Worm (Caenorhabditis elegans) whole organism, L3 larva: ENCODE measurements around the gene pfk-1.1.

ENCODE experiments used
- ZK546.5 ChIP-seq: sonication (generic microtip); optimal IDR thresholded peaks from 2 replicates; lab custom pipeline; 2017; ENCODE audit warnings: missing biosample characterization, missing genetic modification characterization
- aly-2 ChIP-seq: fragments of 150-350 bp; optimal IDR thresholded peaks from 2 replicates; lab custom pipeline; 2014; ENCODE audit warnings: missing biosample characterization, missing genetic modification characterization
- ama-1 ChIP-seq: fragments of 150-350 bp; optimal IDR thresholded peaks from 2 replicates; lab custom pipeline; 2018
- ceh-28 ChIP-seq: fragments of 150-350 bp; optimal IDR thresholded peaks from 2 replicates; lab custom pipeline; 2014; ENCODE audit warnings: missing biosample characterization, missing genetic modification reagents, missing genetic modification characterization
- ceh-82 ChIP-seq: fragments of 150-350 bp; optimal IDR thresholded peaks from 2 replicates; lab custom pipeline; 2014; ENCODE audit warnings: missing biosample characterization, missing genetic modification characterization
- ceh-9 ChIP-seq: sonication (generic microtip); optimal IDR thresholded peaks from 2 replicates; lab custom pipeline; 2018; ENCODE audit warnings: missing biosample characterization, missing genetic modification characterization
- daf-12 ChIP-seq: fragments of 150-350 bp; optimal IDR thresholded peaks from 2 replicates; lab custom pipeline; 2014; ENCODE audit warnings: missing biosample characterization, missing genetic modification reagents, missing genetic modification characterization
- egl-27 ChIP-seq: sonication (generic microtip); optimal IDR thresholded peaks from 4 replicates; lab custom pipeline; 2017; ENCODE audit warnings: missing biosample characterization, missing genetic modification reagents, missing genetic modification characterization
- egl-5 ChIP-seq: fragments of 150-350 bp; optimal IDR thresholded peaks from 2 replicates; lab custom pipeline; 2017; ENCODE audit warnings: missing biosample characterization, missing genetic modification reagents, missing genetic modification characterization, inconsistent platforms
- elt-1 ChIP-seq: fragments of 150-350 bp; optimal IDR thresholded peaks from 2 replicates; lab custom pipeline; 2014; ENCODE audit warnings: missing biosample characterization, missing genetic modification characterization
- elt-2 ChIP-seq: sonication (generic microtip); optimal IDR thresholded peaks from 2 replicates; lab custom pipeline; 2016; ENCODE audit warnings: missing genetic modification reagents, mild to moderate bottlenecking, missing genetic modification characterization, missing compliant biosample characterization
- eor-1 ChIP-seq, 2 experiments: fragments of 150-350 bp; optimal IDR thresholded peaks; 2 replicates each; lab custom pipeline; 2014 to 2018; ENCODE audit warnings: missing biosample characterization in 2 of 2, missing genetic modification characterization in 2 of 2
- fkh-10 ChIP-seq: sonication (generic microtip); optimal IDR thresholded peaks from 2 replicates; lab custom pipeline; 2017; ENCODE audit warnings: missing biosample characterization, missing genetic modification reagents, missing genetic modification characterization
- fkh-2 ChIP-seq: fragments of 150-350 bp; optimal IDR thresholded peaks from 2 replicates; lab custom pipeline; 2014; ENCODE audit warnings: missing biosample characterization, missing genetic modification reagents, missing genetic modification characterization
- fos-1 ChIP-seq: fragments of 150-350 bp; optimal IDR thresholded peaks from 2 replicates; lab custom pipeline; 2014; ENCODE audit warnings: missing biosample characterization, missing genetic modification characterization
- hmg-11 ChIP-seq: sonication (generic microtip); optimal IDR thresholded peaks from 2 replicates; lab custom pipeline; 2016; ENCODE audit warnings: missing genetic modification characterization, missing compliant biosample characterization
- jun-1 ChIP-seq: fragments of 150-350 bp; optimal IDR thresholded peaks from 2 replicates; lab custom pipeline; 2014; ENCODE audit warnings: missing biosample characterization, missing genetic modification reagents, missing genetic modification characterization
- lin-15B ChIP-seq: fragments of 150-350 bp; optimal IDR thresholded peaks from 2 replicates; lab custom pipeline; 2014; ENCODE audit warnings: missing biosample characterization, missing genetic modification characterization
- lin-39 ChIP-seq: fragments of 150-350 bp; optimal IDR thresholded peaks from 2 replicates; lab custom pipeline; 2018; ENCODE audit warnings: missing biosample characterization, missing genetic modification reagents, missing genetic modification characterization
- lsy-12 ChIP-seq: sonication (generic microtip); optimal IDR thresholded peaks from 2 replicates; lab custom pipeline; 2016; ENCODE audit warnings: mild to moderate bottlenecking, missing genetic modification characterization, missing compliant biosample characterization
- mdl-1 ChIP-seq: fragments of 150-350 bp; optimal IDR thresholded peaks from 2 replicates; lab custom pipeline; 2014; ENCODE audit warnings: missing biosample characterization, missing genetic modification characterization
- mml-1 ChIP-seq: fragments of 150-350 bp; sonication (generic microtip); optimal IDR thresholded peaks from 3 replicates; lab custom pipeline; 2014; ENCODE audit warnings: missing biosample characterization, missing genetic modification characterization
- nfya-1 ChIP-seq: sonication (generic microtip); optimal IDR thresholded peaks from 2 replicates; lab custom pipeline; 2017; ENCODE audit warnings: missing genetic modification characterization, mild to moderate bottlenecking, missing compliant biosample characterization, antibody characterized with exemption, moderate library complexity; ENCODE audit not compliant: insufficient read depth
- nhr-11 ChIP-seq: fragments of 150-350 bp; optimal IDR thresholded peaks from 2 replicates; lab custom pipeline; 2014; ENCODE audit warnings: missing biosample characterization, missing genetic modification characterization
- nhr-25 ChIP-seq: sonication (generic microtip); optimal IDR thresholded peaks from 2 replicates; lab custom pipeline; 2017; ENCODE audit warnings: missing biosample characterization, missing genetic modification characterization
- nhr-43 ChIP-seq: sonication (generic microtip); optimal IDR thresholded peaks from 2 replicates; lab custom pipeline; 2016; ENCODE audit warnings: mild to moderate bottlenecking, missing genetic modification characterization, missing compliant biosample characterization; ENCODE audit not compliant: poor library complexity, severe bottlenecking
- nhr-67 ChIP-seq: fragments of 150-350 bp; optimal IDR thresholded peaks from 2 replicates; lab custom pipeline; 2014; ENCODE audit warnings: missing biosample characterization, missing genetic modification characterization
- nhr-76 ChIP-seq: fragments of 150-350 bp; sonication (generic microtip); optimal IDR thresholded peaks from 5 replicates; lab custom pipeline; 2014; ENCODE audit warnings: missing biosample characterization, missing genetic modification characterization
- nhr-77 ChIP-seq: fragments of 150-350 bp; optimal IDR thresholded peaks from 2 replicates; lab custom pipeline; 2014; ENCODE audit warnings: missing biosample characterization, missing genetic modification characterization
- pha-4 ChIP-seq: fragments of 150-350 bp; optimal IDR thresholded peaks from 2 replicates; lab custom pipeline; 2014; ENCODE audit warnings: missing biosample characterization, missing genetic modification reagents, missing genetic modification characterization
- pqm-1 ChIP-seq: fragments of 150-350 bp; optimal IDR thresholded peaks from 2 replicates; lab custom pipeline; 2017; ENCODE audit warnings: missing biosample characterization, missing genetic modification characterization, inconsistent platforms
- sea-2 ChIP-seq: fragments of 150-350 bp; sonication (generic microtip); optimal IDR thresholded peaks from 4 replicates; lab custom pipeline; 2014; ENCODE audit warnings: missing biosample characterization, missing genetic modification reagents, missing genetic modification characterization
- skn-1 ChIP-seq: fragments of 150-350 bp; optimal IDR thresholded peaks from 2 replicates; lab custom pipeline; 2014; ENCODE audit warnings: missing biosample characterization, missing genetic modification characterization
- snpc-4 ChIP-seq: fragments of 150-350 bp; optimal IDR thresholded peaks from 2 replicates; lab custom pipeline; 2014; ENCODE audit warnings: missing biosample characterization, missing genetic modification characterization
- unc-62 ChIP-seq: fragments of 150-350 bp; sonication (generic microtip); optimal IDR thresholded peaks from 4 replicates; lab custom pipeline; 2014; ENCODE audit warnings: missing biosample characterization, missing genetic modification reagents, missing genetic modification characterization
- ztf-11 ChIP-seq: fragments of 150-350 bp; optimal IDR thresholded peaks from 2 replicates; lab custom pipeline; 2014; ENCODE audit warnings: missing biosample characterization, missing genetic modification characterization
- ztf-4 ChIP-seq: fragments of 150-350 bp; optimal IDR thresholded peaks from 2 replicates; lab custom pipeline; 2014; ENCODE audit warnings: missing biosample characterization, missing genetic modification characterization

pfk-1.1 gene

DNA sequence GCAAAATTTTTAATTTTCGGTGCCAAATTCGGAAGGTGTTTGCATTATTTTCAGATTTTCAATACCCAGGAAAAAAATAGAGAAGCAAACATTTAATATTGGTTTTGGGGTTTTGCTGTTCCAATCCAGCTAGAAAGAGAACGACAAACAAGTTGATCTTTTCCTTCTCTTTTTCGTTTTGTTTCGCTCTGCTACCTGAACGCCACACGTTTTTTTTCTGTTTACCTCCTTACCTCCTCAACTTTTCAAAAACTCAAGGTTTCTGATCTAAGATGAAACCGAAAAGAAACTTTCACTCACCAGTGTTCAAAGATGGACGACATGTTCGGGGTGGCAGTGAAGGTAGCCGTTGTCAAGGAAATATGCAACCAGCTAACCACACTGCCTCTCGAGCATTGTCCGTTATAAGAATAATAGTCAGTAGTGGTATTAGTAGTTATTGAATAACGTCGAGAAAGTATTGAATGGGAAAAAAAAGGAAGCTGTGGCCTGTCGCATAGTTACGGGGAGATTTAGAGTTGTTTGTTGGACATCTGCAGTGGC is 28.8 kb downstream of the pfk-1.1 start:
- TF ChIP-seq egl-5 (peak; percentile 12), nhr-25 (peak; percentile 34), ama-1 (lab: Kevin White, UChicago) (peak; percentile 24), pha-4 (tag; lab: Kevin White, UChicago) (peak; percentile 59), snpc-4 (tag; lab: Kevin White, UChicago) (no peak), nhr-76 (tag; lab: Kevin White, UChicago) (no peak), eor-1 (tag; optimal IDR thresholded peaks at IDR 0.05; lab: Kevin White, UChicago) (no peak)
- TF ChIP-seq, all 47 proteins: peak for 4

DNA sequence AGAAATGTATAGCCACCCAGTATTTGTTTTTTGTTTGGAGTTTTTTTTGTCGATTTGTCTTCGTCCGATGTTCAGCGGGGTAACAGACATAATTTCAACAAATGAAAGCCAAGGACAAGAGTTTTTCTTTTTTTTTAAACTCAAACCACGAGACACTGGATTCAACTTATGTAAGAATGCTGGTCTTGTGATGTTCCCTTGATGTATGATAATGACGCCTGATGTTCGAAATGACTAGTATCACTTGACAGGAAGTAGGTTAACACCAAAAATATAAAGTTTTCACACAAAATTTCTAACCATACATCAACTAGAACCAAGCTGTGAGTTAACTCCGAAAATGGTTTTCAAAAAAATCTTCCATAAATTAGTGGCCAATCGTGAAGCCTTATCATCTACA is 29.5 kb downstream of the pfk-1.1 start:
- no peak for TF ChIP-seq elt-1 (tag; lab: Kevin White, UChicago)
- no peak for TF ChIP-seq fos-1 (tag; lab: Kevin White, UChicago)
- no peak for TF ChIP-seq nfya-1 (tag; lab: Kevin White, UChicago)
- no peak for TF ChIP-seq lin-39 (tag; lab: Kevin White, UChicago)
- TF ChIP-seq lin-15B (tag; lab: Kevin White, UChicago), result no peak
- TF ChIP-seq daf-12, result no peak
- TF ChIP-seq aly-2, result no peak
- TF ChIP-seq ztf-4 (tag; lab: Kevin White, UChicago), result no peak
- TF ChIP-seq lsy-12 (tag; lab: Kevin White, UChicago), result peak; percentile 32

DNA sequence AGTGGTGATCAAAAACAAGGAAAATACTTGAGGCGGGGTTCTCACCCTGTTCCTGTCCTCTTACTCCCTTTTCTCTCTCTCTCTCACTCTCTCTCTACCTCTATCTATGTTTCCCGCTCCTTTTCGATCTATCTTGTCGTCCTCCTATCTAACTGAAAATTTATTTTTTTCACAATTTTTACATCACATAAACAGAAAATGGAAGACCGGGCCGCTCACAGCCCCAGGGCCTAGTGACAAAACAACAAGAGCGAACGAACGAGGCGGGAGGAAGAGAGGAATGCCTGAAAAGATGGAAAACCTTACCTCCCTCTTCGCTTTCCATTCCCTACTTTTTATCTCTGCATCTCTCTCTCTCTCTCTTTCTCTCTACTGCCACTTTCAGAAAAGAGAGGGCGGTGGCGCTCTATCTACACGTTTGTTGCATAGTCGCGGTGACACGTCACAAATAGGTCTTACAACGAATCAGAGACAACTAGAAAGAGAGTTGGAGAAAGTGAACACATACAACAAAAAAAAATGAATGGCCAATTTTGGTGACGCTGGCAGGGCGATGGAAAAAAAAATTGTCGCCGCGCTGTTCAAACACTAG is 30.2 kb downstream of the pfk-1.1 start:
- TF ChIP-seq fkh-2 (tag; lab: Kevin White, UChicago) (no peak), snpc-4 (tag; lab: Kevin White, UChicago) (peak; percentile 56), pqm-1 (tag; lab: Kevin White, UChicago) (peak; percentile 33), ceh-82 (no peak), elt-2 (tag; lab: Kevin White, UChicago) (peak; percentile 33), elt-1 (tag; lab: Kevin White, UChicago) (peak; percentile 28), pha-4 (tag; lab: Kevin White, UChicago) (peak; percentile 31), nhr-25 (peak; percentile 9)
- TF ChIP-seq, all 47 proteins: peak for 6

DNA sequence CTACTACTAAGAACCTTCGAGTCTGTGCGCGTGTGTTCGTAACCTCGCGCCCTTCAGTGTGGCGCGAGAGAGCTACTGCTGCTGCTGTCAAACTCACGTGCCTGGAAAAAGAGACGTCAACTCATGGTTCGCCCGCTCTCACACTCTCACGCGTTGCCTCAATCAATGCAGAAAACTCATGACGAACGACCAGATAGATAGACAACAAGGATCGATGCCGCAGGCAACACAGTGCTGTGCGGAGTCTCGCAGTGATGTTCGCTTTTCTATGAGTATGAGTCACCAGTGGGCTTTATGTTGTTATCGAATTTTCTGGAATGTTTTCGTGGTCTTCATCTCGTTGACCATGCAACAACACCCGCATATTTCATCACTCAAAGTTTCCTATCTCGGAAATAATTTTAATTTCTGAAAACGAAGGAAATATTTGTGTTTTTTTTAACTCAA is 30.9 kb downstream of the pfk-1.1 start:
- TF ChIP-seq ZK546.5 (tag; lab: Kevin White, UChicago) (no peak), hmg-11 (peak; percentile 62), egl-27 (tag; lab: Kevin White, UChicago) (no peak), ztf-11 (tag; lab: Kevin White, UChicago) (no peak), elt-2 (tag; lab: Kevin White, UChicago) (peak; percentile 81), nhr-25 (no peak), lin-39 (tag; lab: Kevin White, UChicago) (peak; percentile 85), fkh-10 (peak; percentile 71), ceh-28 (tag; lab: Kevin White, UChicago) (peak; percentile 88), fos-1 (tag; lab: Kevin White, UChicago) (peak; percentile 58), pha-4 (tag; lab: Kevin White, UChicago) (peak; percentile 53), nhr-77 (tag; lab: Kevin White, UChicago) (no peak), elt-1 (tag; lab: Kevin White, UChicago) (peak; percentile 30), jun-1 (tag; lab: Kevin White, UChicago) (peak; percentile 81), nhr-67 (tag; lab: Kevin White, UChicago) (no peak), ceh-9 (tag; lab: Kevin White, UChicago) (no peak), pqm-1 (tag; lab: Kevin White, UChicago) (peak; percentile 75), nhr-76 (tag; lab: Kevin White, UChicago) (no peak), sea-2 (GFP tag; lab: Kevin White, UChicago) (no peak), unc-62 (peak; percentile 80), skn-1 (tag; lab: Kevin White, UChicago) (peak; percentile 45), lsy-12 (tag; lab: Kevin White, UChicago) (peak; percentile 70), eor-1 (tag; optimal IDR thresholded peaks at IDR 0.05; lab: Kevin White, UChicago) (no peak), nhr-11 (no peak), snpc-4 (tag; lab: Kevin White, UChicago) (peak; percentile 55), mdl-1 (tag; lab: Kevin White, UChicago) (peak; percentile 86), mml-1 (no peak), nhr-43 (tag; lab: Kevin White, UChicago) (no peak), egl-5 (peak; percentile 77), ama-1 (lab: Kevin White, UChicago) (peak; percentile 83), aly-2 (no peak), lin-15B (tag; lab: Kevin White, UChicago) (peak; percentile 13), nfya-1 (tag; lab: Kevin White, UChicago) (peak; percentile 76)
- TF ChIP-seq, all 47 proteins: peak for 19
